Worm (Caenorhabditis elegans) whole organism, midembryonic: ENCODE results near the gene mig-22.
A peak's percentile ranks its signal among the peaks of the same experiment; 100 is the strongest.

Experiments used
- T22C8.4 ChIP-seq: fragments of 200-800 bp; sonication (Bioruptor generic); IDR thresholded peaks from 2 replicates; pipeline ENCODE4 v1.3.6; 2022; ENCODE audit warnings: missing genetic modification characterization, missing compliant biosample characterization
- cog-1 ChIP-seq: sonication (generic microtip); optimal IDR thresholded peaks from 2 replicates; lab custom pipeline; 2016; ENCODE audit warnings: missing genetic modification characterization, missing compliant biosample characterization
- flt-1 ChIP-seq: fragments of 200-800 bp; sonication (Bioruptor generic); IDR thresholded peaks from 2 replicates; pipeline ENCODE4 v1.3.6; 2022; ENCODE audit warnings: missing genetic modification characterization, missing compliant biosample characterization
- klf-2 ChIP-seq: fragments of 200-800 bp; sonication (Bioruptor generic); conservative IDR thresholded peaks from 2 replicates; pipeline ENCODE4 v1.3.6; 2022; ENCODE audit warnings: missing genetic modification reagents, missing genetic modification characterization, missing compliant biosample characterization
- med-1 ChIP-seq: sonication (generic microtip); optimal IDR thresholded peaks from 2 replicates; lab custom pipeline; 2017; ENCODE audit warnings: missing genetic modification characterization, mild to moderate bottlenecking, missing compliant biosample characterization, antibody characterized with exemption, missing genetic modification reagents; ENCODE audit not compliant: insufficient read depth
- ref-1 ChIP-seq: fragments of 200-800 bp; sonication (Bioruptor generic); conservative IDR thresholded peaks from 2 replicates; pipeline ENCODE4 v1.3.6; 2022; ENCODE audit warnings: missing genetic modification reagents, missing genetic modification characterization, missing compliant biosample characterization
- tab-1 ChIP-seq: fragments of 200-800 bp; sonication (Bioruptor generic); IDR thresholded peaks from 2 replicates; pipeline ENCODE4 v1.3.6; 2022; ENCODE audit warnings: missing genetic modification characterization, missing compliant biosample characterization
- ztf-23 ChIP-seq: fragments of 200-800 bp; sonication (Bioruptor generic); IDR thresholded peaks from 2 replicates; pipeline ENCODE4 v1.3.6; 2022; ENCODE audit warnings: missing genetic modification reagents, missing genetic modification characterization, missing compliant biosample characterization
- ztf-29 ChIP-seq: fragments of 200-800 bp; sonication (Bioruptor generic); IDR thresholded peaks from 2 replicates; pipeline ENCODE4 v1.3.6; 2022; ENCODE audit warnings: missing genetic modification reagents, missing genetic modification characterization, missing compliant biosample characterization

The mig-22 gene

DNA sequence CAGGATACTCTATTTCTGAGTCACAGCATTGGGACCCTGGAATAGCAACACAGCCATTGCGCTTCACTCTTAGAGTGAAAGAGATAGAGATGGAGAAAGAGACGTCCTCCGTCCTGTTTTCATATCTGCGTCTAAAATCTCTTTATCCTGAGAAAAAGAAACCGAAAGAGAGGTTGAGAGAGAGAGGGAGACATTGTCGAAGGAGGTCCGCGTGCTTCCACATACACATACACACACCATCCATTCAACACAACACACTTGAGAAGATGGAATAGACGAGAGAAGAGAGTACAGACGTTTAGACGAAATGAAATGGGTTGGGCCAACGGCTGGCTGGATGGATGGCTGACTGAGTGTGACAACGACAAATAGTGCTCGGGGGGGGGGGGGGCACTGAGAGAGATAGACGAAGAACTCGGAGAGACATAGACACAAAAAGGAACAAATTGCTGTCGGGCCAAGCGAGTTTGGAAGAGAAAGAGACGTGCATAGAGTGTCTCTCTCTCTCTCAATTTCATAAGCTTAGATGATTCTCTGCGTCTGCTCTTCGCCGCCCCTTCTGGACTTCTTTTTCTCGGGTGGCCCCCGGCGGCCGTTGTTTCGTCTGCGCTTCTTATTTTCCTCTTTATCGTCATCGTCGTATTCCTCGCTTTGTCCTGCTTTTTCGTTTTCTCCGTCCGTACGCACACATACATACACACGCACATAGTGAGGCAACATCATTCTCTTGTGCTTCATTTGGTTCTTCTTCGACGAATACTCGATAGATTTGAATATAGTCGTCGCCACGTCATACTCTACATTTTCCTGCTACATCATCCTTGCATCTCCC is 33.0 kb upstream of the mig-22 start, which contains the start of gene F54F2.6:
TSS of gene F54F2.6 (minus strand) at position 738 of the 832 bp plus-strand sequence.
- TF ChIP-seq flt-1 (GFP tag; lab: Robert Waterston, UW), result peak; percentile 65; the same call in 1 of the 2 replicates
- TF ChIP-seq tab-1 (GFP tag; lab: Robert Waterston, UW), result 0 out of 2 replicates have a peak, but pooled peaks have one; percentile 33
- TF ChIP-seq cog-1, result peak; percentile 94
- no peak for TF ChIP-seq T22C8.4 (GFP tag; lab: Robert Waterston, UW)

ce11 chrIII:8797211-8797733 is 30.1 kb upstream of the mig-22 start:
- TF ChIP-seq klf-2 (GFP tag; lab: Robert Waterston, UW), result no peak
- TF ChIP-seq flt-1 (GFP tag; lab: Robert Waterston, UW), result 0 out of 2 replicates have a peak, but pooled peaks have one; percentile 16

DNA sequence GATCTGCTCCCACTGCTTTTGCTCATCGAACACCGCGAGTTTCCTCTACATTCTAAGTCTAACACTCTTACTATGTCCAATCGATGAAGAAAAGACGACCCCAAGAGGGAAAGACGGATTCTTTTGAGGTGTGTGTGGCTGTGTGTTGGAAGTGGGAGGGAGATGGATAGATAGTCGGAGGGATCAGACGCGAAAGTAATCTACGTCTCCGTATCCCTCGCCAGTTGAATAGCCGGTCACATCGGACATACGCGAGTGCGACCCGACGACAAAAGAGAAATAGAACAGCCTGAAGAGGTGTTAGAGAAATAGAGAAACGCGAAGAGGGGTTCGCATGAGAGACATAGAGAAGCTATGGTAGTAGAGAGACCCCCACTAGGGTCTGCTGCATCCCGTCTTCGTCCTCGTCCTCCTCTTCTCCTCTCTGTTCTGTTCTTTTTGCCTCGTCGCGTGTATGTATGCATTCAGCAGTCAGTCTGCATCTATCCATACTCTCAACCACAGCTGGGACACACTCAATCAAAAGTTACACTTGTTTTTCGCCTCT is 28.5 kb upstream of the mig-22 start:
- no peak for TF ChIP-seq ztf-23 (GFP tag; lab: Robert Waterston, UW)
- peak; percentile 82 for TF ChIP-seq cog-1
- TF ChIP-seq T22C8.4 (GFP tag; lab: Robert Waterston, UW), result peak; percentile 68

- no peak for TF ChIP-seq ref-1 (GFP tag; lab: Robert Waterston, UW)
- peak; percentile 23 for TF ChIP-seq cog-1
- peak; percentile 67; the same call in 1 of the 2 replicates for TF ChIP-seq flt-1 (GFP tag; lab: Robert Waterston, UW)
These were observed 27.7 kb upstream of the mig-22 start for ce11 chrIII:8794793-8795192.

- TF ChIP-seq flt-1 (GFP tag; lab: Robert Waterston, UW) (no peak), T22C8.4 (GFP tag; lab: Robert Waterston, UW) (no peak), med-1 (GFP tag; lab: Kevin White, UChicago) (no peak), cog-1 (no peak), ztf-29 (GFP tag; lab: Robert Waterston, UW) (no peak), ztf-23 (GFP tag; lab: Robert Waterston, UW) (no peak), klf-2 (GFP tag; lab: Robert Waterston, UW) (no peak)
These were observed 25.1 kb upstream of the mig-22 start, which contains the start of gene ztf-1 for ce11 chrIII:8792251-8792650. ztf-1 (minus strand) TSS chrIII:8792351.

DNA sequence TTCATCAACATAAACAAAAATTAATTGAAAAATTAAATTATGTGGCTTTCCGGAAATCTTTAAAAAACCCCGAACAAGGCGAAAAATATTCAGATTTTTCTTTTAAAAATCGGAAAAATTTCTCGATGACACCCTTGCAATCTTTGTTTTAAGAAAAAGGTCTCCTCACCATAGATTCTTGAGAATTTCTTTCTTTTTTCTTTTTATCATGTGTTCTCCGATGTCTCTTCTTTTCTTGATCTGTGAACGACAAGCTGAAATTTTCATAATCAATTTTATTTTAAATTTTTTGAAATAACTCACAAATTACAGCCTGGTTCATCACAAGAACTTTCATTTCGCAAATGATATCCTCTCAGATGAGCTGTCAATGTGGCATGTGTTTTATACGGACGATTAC is 24.1 kb upstream of the mig-22 start, which contains the start of the genes zfp-1 and F54F2.14:
TSS of gene zfp-1 (plus strand) at position 301 of the 400 bp plus-strand sequence.
TSS of gene F54F2.14 (plus strand) at position 312 of the 400 bp plus-strand sequence.
- TF ChIP-seq ref-1 (GFP tag; lab: Robert Waterston, UW) (no peak), ztf-29 (GFP tag; lab: Robert Waterston, UW) (no peak), T22C8.4 (GFP tag; lab: Robert Waterston, UW) (no peak), cog-1 (no peak), klf-2 (GFP tag; lab: Robert Waterston, UW) (no peak), ztf-23 (GFP tag; lab: Robert Waterston, UW) (no peak), flt-1 (GFP tag; lab: Robert Waterston, UW) (no peak), med-1 (GFP tag; lab: Kevin White, UChicago) (no peak), tab-1 (GFP tag; lab: Robert Waterston, UW) (no peak)

ce11 chrIII:8788690-8789089 is 21.5 kb upstream of the mig-22 start:
- TF ChIP-seq flt-1 (GFP tag; lab: Robert Waterston, UW) (no peak), cog-1 (no peak), med-1 (GFP tag; lab: Kevin White, UChicago) (no peak), T22C8.4 (GFP tag; lab: Robert Waterston, UW) (no peak), ztf-23 (GFP tag; lab: Robert Waterston, UW) (no peak), tab-1 (GFP tag; lab: Robert Waterston, UW) (no peak), ztf-29 (GFP tag; lab: Robert Waterston, UW) (no peak), ref-1 (GFP tag; lab: Robert Waterston, UW) (no peak), klf-2 (GFP tag; lab: Robert Waterston, UW) (no peak)

- no peak for TF ChIP-seq ztf-29 (GFP tag; lab: Robert Waterston, UW)
These were observed 18.9 kb upstream of the mig-22 start, which contains the start of gene K02D10.8 for ce11 chrIII:8786077-8786476. K02D10.8 (plus strand) TSS chrIII:8786377.

DNA sequence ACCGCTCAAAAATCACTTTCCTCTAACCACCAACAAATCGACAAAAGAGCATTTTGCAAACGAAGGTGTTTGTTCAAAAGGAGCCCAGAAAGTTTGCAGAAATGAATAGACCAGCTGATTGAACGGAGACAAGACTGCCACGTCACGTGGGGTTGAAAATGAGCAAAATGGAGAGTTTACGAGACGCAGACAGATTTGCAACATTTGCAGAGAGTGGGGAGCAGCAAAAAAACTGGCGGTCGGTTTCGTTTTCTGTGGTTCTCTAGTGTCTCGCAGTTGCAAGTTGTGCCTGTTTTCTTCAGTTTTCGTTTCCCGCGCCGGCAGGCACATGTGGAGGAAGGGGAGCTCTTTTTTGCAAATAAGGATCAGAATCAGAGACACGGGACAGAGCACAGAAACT is 18.3 kb upstream of the mig-22 start:
- TF ChIP-seq cog-1 (no peak), ztf-29 (GFP tag; lab: Robert Waterston, UW) (no peak), ref-1 (GFP tag; lab: Robert Waterston, UW) (no peak), klf-2 (GFP tag; lab: Robert Waterston, UW) (no peak), ztf-23 (GFP tag; lab: Robert Waterston, UW) (no peak), med-1 (GFP tag; lab: Kevin White, UChicago) (no peak), tab-1 (GFP tag; lab: Robert Waterston, UW) (no peak), T22C8.4 (GFP tag; lab: Robert Waterston, UW) (no peak)

DNA sequence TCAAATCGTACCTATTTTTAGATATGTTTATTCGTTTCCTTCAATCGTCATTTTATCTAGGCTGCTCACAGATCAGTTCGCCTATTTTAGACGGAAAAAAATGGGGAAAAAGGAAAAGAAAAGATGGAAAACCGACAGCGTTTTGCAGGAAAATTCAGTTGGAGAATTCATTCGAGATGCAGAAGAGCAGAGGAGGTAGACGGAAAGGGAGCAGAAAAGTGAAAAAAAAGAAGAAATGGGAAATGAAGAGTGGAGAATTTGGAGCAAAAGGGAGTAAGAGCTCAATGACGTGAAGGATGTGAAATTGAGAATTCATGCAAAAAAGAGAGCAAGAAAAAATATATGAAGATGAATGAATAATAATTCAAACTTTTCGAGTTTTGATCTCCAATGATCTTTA is 17.4 kb upstream of the mig-22 start:
- no peak for TF ChIP-seq flt-1 (GFP tag; lab: Robert Waterston, UW)
- no peak for TF ChIP-seq ref-1 (GFP tag; lab: Robert Waterston, UW)
- TF ChIP-seq T22C8.4 (GFP tag; lab: Robert Waterston, UW), result no peak
- TF ChIP-seq ztf-29 (GFP tag; lab: Robert Waterston, UW), result no peak
- no peak for TF ChIP-seq ztf-23 (GFP tag; lab: Robert Waterston, UW)
- no peak for TF ChIP-seq klf-2 (GFP tag; lab: Robert Waterston, UW)
- TF ChIP-seq tab-1 (GFP tag; lab: Robert Waterston, UW), result no peak
- no peak for TF ChIP-seq med-1 (GFP tag; lab: Kevin White, UChicago)
- no peak for TF ChIP-seq cog-1
